Fruit fly (Drosophila melanogaster) whole organism, embryonic: ENCODE data around the gene CG33721.

ENCODE experiments used
- ATbp ChIP-seq: fragments of 200-800 bp; sonication (Bioruptor generic); optimal IDR thresholded peaks from 2 replicates; lab custom pipeline; 2017; ENCODE audit warnings: missing biosample characterization, mild to moderate bottlenecking, missing genetic modification characterization, missing genetic modification reagents
- Aef1 ChIP-seq: fragments of 200-800 bp; sonication (Bioruptor generic); IDR thresholded peaks from 3 replicates; pipeline ENCODE4 v1.3.6; 2022; ENCODE audit warnings: missing biosample characterization, missing genetic modification characterization
- Atf6 ChIP-seq: fragments of 200-800 bp; sonication (Bioruptor generic); IDR thresholded peaks from 2 replicates; pipeline ENCODE4 v1.3.6; 2022; ENCODE audit warnings: missing biosample characterization, missing genetic modification characterization
- BEAF-32 ChIP-seq: fragments of 200-800 bp; sonication (Bioruptor generic); optimal IDR thresholded peaks from 3 replicates; lab custom pipeline; 2017; ENCODE audit warnings: missing biosample characterization, missing genetic modification characterization, mild to moderate bottlenecking, moderate library complexity, missing genetic modification reagents
- CG11696 ChIP-seq: fragments of 200-800 bp; sonication (Bioruptor generic); IDR thresholded peaks from 2 replicates; pipeline ENCODE4 v1.3.6; 2022; ENCODE audit warnings: missing biosample characterization, missing genetic modification characterization
- CG12769 ChIP-seq: fragments of 200-800 bp; sonication (Bioruptor generic); optimal IDR thresholded peaks from 2 replicates; lab custom pipeline; 2019; ENCODE audit warnings: missing biosample characterization, mild to moderate bottlenecking, missing genetic modification characterization, moderate library complexity
- CG14710 ChIP-seq: fragments of 200-800 bp; sonication (Bioruptor generic); optimal IDR thresholded peaks from 3 replicates; lab custom pipeline; 2019; ENCODE audit warnings: missing biosample characterization, mild to moderate bottlenecking, missing genetic modification characterization, moderate library complexity
- CG1602 ChIP-seq: fragments of 200-800 bp; sonication (Bioruptor generic); optimal IDR thresholded peaks from 3 replicates; lab custom pipeline; 2016; ENCODE audit warnings: missing biosample characterization, missing genetic modification characterization
- CG17568 ChIP-seq: fragments of 200-800 bp; sonication (Bioruptor generic); optimal IDR thresholded peaks from 2 replicates; lab custom pipeline; 2018; ENCODE audit warnings: missing biosample characterization, mild to moderate bottlenecking, missing genetic modification characterization, moderate library complexity
- CG18476 ChIP-seq: fragments of 200-800 bp; sonication (Bioruptor generic); optimal IDR thresholded peaks from 2 replicates; lab custom pipeline; 2016; ENCODE audit warnings: missing biosample characterization, mild to moderate bottlenecking, missing genetic modification characterization
- CG2678 ChIP-seq: fragments of 200-800 bp; sonication (Bioruptor generic); optimal IDR thresholded peaks from 3 replicates; lab custom pipeline; 2019; ENCODE audit warnings: missing biosample characterization, mild to moderate bottlenecking, missing genetic modification characterization, moderate library complexity
- CG3065 ChIP-seq: fragments of 200-800 bp; sonication (Bioruptor generic); optimal IDR thresholded peaks from 2 replicates; lab custom pipeline; 2016; ENCODE audit warnings: missing biosample characterization, missing genetic modification characterization
- CG4282 ChIP-seq: fragments of 200-800 bp; sonication (Bioruptor generic); optimal IDR thresholded peaks from 2 replicates; lab custom pipeline; 2016; ENCODE audit warnings: missing biosample characterization, missing genetic modification characterization
- CG4404 ChIP-seq: fragments of 200-800 bp; sonication (Bioruptor generic); IDR thresholded peaks from 2 replicates; pipeline ENCODE4 v1.3.6; 2022; ENCODE audit warnings: missing biosample characterization, missing genetic modification characterization
- CG5180 ChIP-seq: fragments of 200-800 bp; sonication (Bioruptor generic); optimal IDR thresholded peaks from 3 replicates; lab custom pipeline; 2017; ENCODE audit warnings: missing biosample characterization, missing genetic modification characterization, mild to moderate bottlenecking, moderate library complexity, missing genetic modification reagents
- CG6175 ChIP-seq: fragments of 200-800 bp; sonication (Bioruptor generic); IDR thresholded peaks from 3 replicates; pipeline ENCODE4 v1.3.6; 2022; ENCODE audit warnings: missing biosample characterization, missing genetic modification characterization
- CG6765 ChIP-seq: fragments of 200-800 bp; sonication (Bioruptor generic); optimal IDR thresholded peaks from 3 replicates; lab custom pipeline; 2017; ENCODE audit warnings: missing biosample characterization, mild to moderate bottlenecking, missing genetic modification characterization
- CG7372 ChIP-seq: fragments of 200-800 bp; sonication (Bioruptor generic); IDR thresholded peaks from 2 replicates; pipeline ENCODE4 v1.3.6; 2022; ENCODE audit warnings: missing biosample characterization, missing genetic modification characterization
- Chrac-16 ChIP-seq: fragments of 200-800 bp; sonication (Bioruptor generic); optimal IDR thresholded peaks from 3 replicates; lab custom pipeline; 2016; ENCODE audit warnings: missing biosample characterization, missing genetic modification characterization
- Dfd ChIP-seq, 2 experiments: fragments of >200 bp; optimal IDR thresholded peaks; 2 replicates each; lab custom pipeline; 2017; ENCODE audit warnings: missing biosample characterization in 2 of 2, missing genetic modification characterization in 2 of 2
- Ets97D ChIP-seq: fragments of 200-800 bp; sonication (Bioruptor generic); optimal IDR thresholded peaks from 3 replicates; lab custom pipeline; 2016; ENCODE audit warnings: missing biosample characterization, missing genetic modification characterization
- Gsc ChIP-seq: fragments of 200-800 bp; sonication (Bioruptor generic); IDR thresholded peaks from 2 replicates; pipeline ENCODE4 v1.3.6; 2022; ENCODE audit warnings: missing biosample characterization, missing genetic modification characterization
- H15 ChIP-seq: fragments of 200-800 bp; sonication (Bioruptor generic); IDR thresholded peaks from 3 replicates; pipeline ENCODE4 v1.3.6; 2022; ENCODE audit warnings: missing biosample characterization, missing genetic modification characterization
- Hey ChIP-seq: fragments of 200-800 bp; sonication (Bioruptor generic); optimal IDR thresholded peaks from 3 replicates; lab custom pipeline; 2018; ENCODE audit warnings: missing biosample characterization, mild to moderate bottlenecking, missing genetic modification characterization
- Hr39 ChIP-seq: fragments of >200 bp; optimal IDR thresholded peaks from 2 replicates; lab custom pipeline; 2017
- Hr51 ChIP-seq, 2 experiments: fragments of 200-800 bp; sonication (Bioruptor generic); optimal IDR thresholded peaks; 2 replicates in 1 of 2; 3 replicates in 1 of 2; lab custom pipeline; 2016 to 2018; ENCODE audit warnings: missing biosample characterization in 2 of 2, missing genetic modification characterization in 2 of 2, mild to moderate bottlenecking in 1 of 2, moderate library complexity in 1 of 2
- Lhr ChIP-seq: fragments of 200-800 bp; sonication (Bioruptor generic); optimal IDR thresholded peaks from 3 replicates; lab custom pipeline; 2017; ENCODE audit warnings: mild to moderate bottlenecking, missing biosample characterization, missing genetic modification reagents, missing genetic modification characterization
- MTF-1 ChIP-seq: fragments of 200-800 bp; sonication (Bioruptor generic); optimal IDR thresholded peaks from 2 replicates; lab custom pipeline; 2018; ENCODE audit warnings: missing biosample characterization, mild to moderate bottlenecking, missing genetic modification characterization, borderline replicate concordance
- Nf-YA ChIP-seq: fragments of 200-800 bp; sonication (Bioruptor generic); IDR thresholded peaks from 2 replicates; pipeline ENCODE4 v1.3.6; 2022; ENCODE audit warnings: missing biosample characterization, missing genetic modification characterization
- Ptx1 ChIP-seq: fragments of 200-800 bp; sonication (Bioruptor generic); IDR thresholded peaks from 2 replicates; pipeline ENCODE4 v1.3.6; 2022; ENCODE audit warnings: missing biosample characterization, missing genetic modification characterization
- Rx ChIP-seq: fragments of 200-800 bp; sonication (Bioruptor generic); IDR thresholded peaks from 2 replicates; pipeline ENCODE4 v1.3.6; 2022; ENCODE audit warnings: missing biosample characterization, missing genetic modification characterization
- Xrp1 ChIP-seq: fragments of 200-800 bp; sonication (Bioruptor generic); IDR thresholded peaks from 2 replicates; pipeline ENCODE4 v1.3.6; 2022; ENCODE audit warnings: missing biosample characterization, missing genetic modification characterization
- bsh ChIP-seq, 2 experiments: fragments of 200-800 bp; sonication (Bioruptor generic); optimal IDR thresholded peaks; 2 replicates each; lab custom pipeline; 2017 to 2018; ENCODE audit warnings: mild to moderate bottlenecking in 2 of 2, missing biosample characterization in 2 of 2, missing genetic modification characterization in 2 of 2, moderate library complexity in 1 of 2
- cg ChIP-seq: fragments of 200-800 bp; sonication (Bioruptor generic); optimal IDR thresholded peaks from 3 replicates; lab custom pipeline; 2019; ENCODE audit warnings: missing biosample characterization, mild to moderate bottlenecking, missing genetic modification characterization, moderate library complexity
- da ChIP-seq: fragments of 200-800 bp; sonication (Bioruptor generic); optimal IDR thresholded peaks from 2 replicates; lab custom pipeline; 2016; ENCODE audit warnings: missing biosample characterization, missing genetic modification characterization
- fd64A ChIP-seq: fragments of 200-800 bp; sonication (Bioruptor generic); optimal IDR thresholded peaks from 3 replicates; lab custom pipeline; 2018; ENCODE audit warnings: missing biosample characterization, mild to moderate bottlenecking, missing genetic modification characterization
- gcm ChIP-seq: fragments of 200-800 bp; sonication (Bioruptor generic); optimal IDR thresholded peaks from 2 replicates; lab custom pipeline; 2019; ENCODE audit warnings: missing biosample characterization, mild to moderate bottlenecking, missing genetic modification characterization, moderate library complexity
- gem ChIP-seq: fragments of 200-800 bp; sonication (Bioruptor generic); optimal IDR thresholded peaks from 2 replicates; lab custom pipeline; 2019; ENCODE audit warnings: missing biosample characterization, mild to moderate bottlenecking, missing genetic modification characterization, moderate library complexity
- lbe ChIP-seq: fragments of 200-800 bp; sonication (Bioruptor generic); optimal IDR thresholded peaks from 2 replicates; lab custom pipeline; 2016; ENCODE audit warnings: missing biosample characterization, mild to moderate bottlenecking, missing genetic modification characterization
- lilli ChIP-seq: fragments of 200-800 bp; sonication (Bioruptor generic); optimal IDR thresholded peaks from 3 replicates; lab custom pipeline; 2016; ENCODE audit warnings: missing biosample characterization, missing genetic modification characterization
- org-1 ChIP-seq: fragments of 200-800 bp; sonication (Bioruptor generic); optimal IDR thresholded peaks from 2 replicates; lab custom pipeline; 2017; ENCODE audit warnings: missing biosample characterization, missing genetic modification characterization
- otp ChIP-seq: fragments of 200-800 bp; sonication (Bioruptor generic); IDR thresholded peaks from 3 replicates; pipeline ENCODE4, ENCODE4 v1.3.6; 2022; ENCODE audit warnings: missing biosample characterization, missing genetic modification characterization
- pan ChIP-seq, 4 experiments: fragments of >200 bp in 3 of 4; fragments of 200-800 bp in 1 of 4; sonication (Bioruptor generic) in 1 of 4; optimal IDR thresholded peaks in 3 of 4; IDR thresholded peaks in 1 of 4; 2 replicates each; pipeline versions ENCODE4 v1.3.6 to Lab custom; 2017 to 2022; ENCODE audit warnings: missing biosample characterization in 2 of 4, missing genetic modification characterization in 2 of 4, mixed read lengths in 1 of 4
- peb ChIP-seq: fragments of 200-800 bp; sonication (Bioruptor generic); IDR thresholded peaks from 2 replicates; pipeline ENCODE4 v1.3.6; 2022; ENCODE audit warnings: missing biosample characterization, missing genetic modification characterization
- row ChIP-seq: fragments of 200-800 bp; sonication (Bioruptor generic); IDR thresholded peaks from 3 replicates; pipeline ENCODE4 v1.3.6; 2022; ENCODE audit warnings: missing biosample characterization, missing genetic modification characterization
- unc-4 ChIP-seq: fragments of 200-800 bp; sonication (Bioruptor generic); IDR thresholded peaks from 2 replicates; pipeline ENCODE4 v1.3.6; 2022; ENCODE audit warnings: missing biosample characterization, missing genetic modification characterization; ENCODE audit not compliant: partially characterized antibody
- zfh2 ChIP-seq: fragments of 200-800 bp; sonication (Bioruptor generic); optimal IDR thresholded peaks from 2 replicates; lab custom pipeline; 2016; ENCODE audit warnings: missing biosample characterization, missing genetic modification characterization

Gene CG33721

dm6 chr3R:22357942-22358341 lies 27.1 kb downstream of the CG33721 start (continued):
- TF ChIP-seq row (0 out of 3 replicates have a peak, but pooled peaks have one; percentile 5), CG2678 (peak; percentile 12), gem (tag; lab: Kevin White, UChicago) (peak; percentile 1), Xrp1 (0 out of 2 replicates have a peak, but pooled peaks have one; percentile 35), lilli (GFP tag; lab: Kevin White, UChicago) (peak; percentile 19), CG12769 (peak; percentile 13), Ptx1 (GFP tag; lab: Robert Waterston, UW) (0 out of 2 replicates have a peak, but pooled peaks have one; percentile 7), CG14710 (tag; lab: Kevin White, UChicago) (no peak), CG11696 (GFP tag; lab: Robert Waterston, UW) (0 out of 2 replicates have a peak, but pooled peaks have one; percentile 56)

- 0 out of 3 replicates have a peak, but pooled peaks have one; percentile 13 for TF ChIP-seq CG6175 (GFP tag; lab: Robert Waterston, UW)
- TF ChIP-seq CG2678: peak; percentile 81
- TF ChIP-seq H15 (GFP tag; lab: Robert Waterston, UW): no peak
- TF ChIP-seq unc-4 (GFP tag; lab: Robert Waterston, UW): no peak
- no peak for TF ChIP-seq CG4282 (GFP tag; lab: Kevin White, UChicago)
- peak; percentile 65 for TF ChIP-seq lbe (GFP tag; lab: Kevin White, UChicago)
- TF ChIP-seq Gsc (GFP tag; lab: Robert Waterston, UW): no peak
- no peak for TF ChIP-seq Hr39 (lab: Kevin White, UChicago)
- no peak for TF ChIP-seq Dfd (GFP tag; optimal IDR thresholded peaks at IDR 0.05; lab: Kevin White, UChicago)
- TF ChIP-seq Lhr: peak; percentile 73
- TF ChIP-seq CG18476: peak; percentile 84
- peak; percentile 48 for TF ChIP-seq CG3065 (GFP tag; lab: Kevin White, UChicago)
- TF ChIP-seq CG7372: peak; percentile 36; the same call in 1 of the 2 replicates
- TF ChIP-seq Hr51 (GFP tag; optimal IDR thresholded peaks at IDR 0.05; lab: Kevin White, UChicago): peak; percentile 27 to 58
- TF ChIP-seq zfh2 (GFP tag; lab: Kevin White, UChicago): no peak
- TF ChIP-seq Aef1 (GFP tag; lab: Robert Waterston, UW): peak; percentile 47; the same call in 1 of the 3 replicates
- peak; percentile 54; the same call in 1 of the 2 replicates for TF ChIP-seq Rx (GFP tag; lab: Robert Waterston, UW)
- TF ChIP-seq bsh (GFP tag; optimal IDR thresholded peaks at IDR 0.05; lab: Kevin White, UChicago): peak; percentile 46 to 94
- peak; percentile 86 for TF ChIP-seq fd64A (GFP tag; lab: Kevin White, UChicago)
- TF ChIP-seq Chrac-16: peak; percentile 32
- no peak for TF ChIP-seq da
- TF ChIP-seq Atf6 (GFP tag; lab: Robert Waterston, UW): peak; percentile 34; the same call in 1 of the 2 replicates
- TF ChIP-seq peb (GFP tag; lab: Robert Waterston, UW): peak; percentile 44; the same call in 1 of the 2 replicates
- TF ChIP-seq CG17568 (GFP tag; lab: Kevin White, UChicago): peak; percentile 74
- TF ChIP-seq Nf-YA (GFP tag; lab: Robert Waterston, UW): peak; percentile 53; the same call in 1 of the 2 replicates
- peak; percentile 22 for TF ChIP-seq CG5180
- peak; percentile 61; the same call in 2 of the 3 replicates for TF ChIP-seq otp (GFP tag; lab: Robert Waterston, UW)
- TF ChIP-seq Hey (tag; lab: Kevin White, UChicago): no peak
- peak; percentile 57 for TF ChIP-seq gcm
- TF ChIP-seq Ets97D (GFP tag; lab: Kevin White, UChicago): no peak
- no peak for TF ChIP-seq BEAF-32 (GFP tag; lab: Kevin White, UChicago)
- TF ChIP-seq ATbp (GFP tag; lab: Kevin White, UChicago): peak; percentile 77
- no peak for TF ChIP-seq cg (GFP tag; lab: Kevin White, UChicago)
- 0 out of 2 replicates have a peak, but pooled peaks have one; percentile 17 for TF ChIP-seq CG4404 (GFP tag; lab: Robert Waterston, UW)
- TF ChIP-seq org-1 (GFP tag; lab: Kevin White, UChicago): peak; percentile 69
- TF ChIP-seq CG6765 (GFP tag; lab: Kevin White, UChicago): no peak
- no peak for TF ChIP-seq pan (optimal IDR thresholded peaks at IDR 0.05; lab: Kevin White, UChicago)
- peak in 1 of 2 experiments; percentile 85 for TF ChIP-seq pan (GFP tag; optimal IDR thresholded peaks at IDR 0.05 in 1 of 2, IDR thresholded peaks at IDR 0.05 in 1 of 2)
- peak; percentile 44 for TF ChIP-seq MTF-1 (GFP tag; lab: Kevin White, UChicago)
- TF ChIP-seq CG1602 (GFP tag; lab: Kevin White, UChicago): peak; percentile 74
Observed at dm6 chr3R:22358810-22359209, 27.9 kb downstream of the CG33721 start.
